Fruit fly (Drosophila melanogaster) whole organism, pupa: ENCODE measurements around the gene firl.

ENCODE experiments used
- CG10348 ChIP-seq: fragments of 200-800 bp; sonication (Bioruptor generic); IDR thresholded peaks from 2 replicates; pipeline ENCODE4 v1.3.6; 2022; ENCODE audit warnings: missing biosample characterization, missing genetic modification characterization
- CG14655 ChIP-seq: fragments of 200-800 bp; sonication (Bioruptor generic); optimal IDR thresholded peaks from 3 replicates; lab custom pipeline; 2017; ENCODE audit warnings: mild to moderate bottlenecking, missing biosample characterization, missing genetic modification reagents, missing genetic modification characterization
- Pif1A ChIP-seq: fragments of 200-800 bp; sonication (Bioruptor generic); optimal IDR thresholded peaks from 3 replicates; lab custom pipeline; 2016; ENCODE audit warnings: missing biosample characterization, missing genetic modification characterization

DNA sequence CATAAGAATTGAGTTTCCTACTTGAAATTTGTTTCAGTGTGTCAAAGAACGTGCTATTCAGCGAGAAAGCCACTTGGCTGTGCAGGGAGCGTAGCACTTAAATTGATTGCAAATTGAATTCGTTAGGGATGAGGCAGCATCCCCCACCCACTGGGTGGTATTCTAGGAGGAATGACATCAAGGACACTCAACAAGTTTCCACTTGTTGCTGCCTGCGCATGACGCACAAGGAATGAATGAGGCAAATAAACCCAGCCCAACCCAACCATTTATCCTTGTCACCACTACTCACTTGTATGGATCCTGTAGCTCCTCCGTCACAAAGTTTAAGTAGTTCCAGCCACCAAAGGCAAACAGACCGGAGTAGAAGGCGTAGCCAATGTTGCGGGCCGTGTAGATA, 13.2 kb downstream of the firl start:
- TF ChIP-seq CG14655 (GFP tag; lab: Kevin White, UChicago) (no peak), Pif1A (GFP tag; lab: Kevin White, UChicago) (no peak), CG10348 (GFP tag; lab: Robert Waterston, UW) (no peak)
